Fruit fly (Drosophila melanogaster) whole organism, embryonic: ENCODE measurements around the gene CG15282.

Experiments used
- CG14860 ChIP-seq: fragments of 200-800 bp; sonication (Bioruptor generic); IDR thresholded peaks from 3 replicates; pipeline ENCODE4 v1.3.6; 2022; ENCODE audit warnings: missing biosample characterization, missing genetic modification characterization; ENCODE audit not compliant: partially characterized antibody
- CG18011 ChIP-seq: fragments of 200-800 bp; sonication (Bioruptor generic); optimal IDR thresholded peaks from 2 replicates; lab custom pipeline; 2017; ENCODE audit warnings: missing biosample characterization, missing genetic modification characterization, mild to moderate bottlenecking, moderate library complexity, missing genotype
- CG30020 ChIP-seq: fragments of 200-800 bp; optimal IDR thresholded peaks from 2 replicates; lab custom pipeline; 2019; ENCODE audit warnings: missing biosample characterization, mild to moderate bottlenecking, missing genetic modification characterization, moderate library complexity
- CG6791 ChIP-seq: fragments of 200-800 bp; sonication (Bioruptor generic); IDR thresholded peaks from 3 replicates; pipeline ENCODE4 v1.3.6; 2022; ENCODE audit warnings: missing biosample characterization, missing genetic modification characterization; ENCODE audit not compliant: partially characterized antibody
- CG7963 ChIP-seq: fragments of 200-800 bp; sonication (Bioruptor generic); IDR thresholded peaks from 3 replicates; pipeline ENCODE4 v1.3.6; 2022; ENCODE audit warnings: missing biosample characterization, missing genetic modification characterization; ENCODE audit not compliant: partially characterized antibody
- CG7987 ChIP-seq: fragments of 200-800 bp; sonication (Bioruptor generic); optimal IDR thresholded peaks from 2 replicates; lab custom pipeline; 2018; ENCODE audit warnings: missing biosample characterization, mild to moderate bottlenecking, missing genetic modification characterization, moderate library complexity
- Hr39 ChIP-seq: fragments of >200 bp; optimal IDR thresholded peaks from 2 replicates; lab custom pipeline; 2017
- NK7.1 ChIP-seq: fragments of 200-800 bp; sonication (Bioruptor generic); optimal IDR thresholded peaks from 3 replicates; lab custom pipeline; 2016; ENCODE audit warnings: missing biosample characterization, missing genetic modification characterization
- Oaz ChIP-seq: fragments of 200-800 bp; sonication (Bioruptor generic); IDR thresholded peaks from 2 replicates; pipeline ENCODE4 v1.3.6; 2022; ENCODE audit warnings: missing biosample characterization, missing genetic modification characterization
- Sox102F ChIP-seq: fragments of 200-800 bp; sonication (Bioruptor generic); optimal IDR thresholded peaks from 2 replicates; lab custom pipeline; 2018; ENCODE audit warnings: missing biosample characterization, mild to moderate bottlenecking, missing genetic modification characterization, moderate library complexity
- bsh ChIP-seq, 2 experiments: fragments of 200-800 bp; sonication (Bioruptor generic); optimal IDR thresholded peaks; 2 replicates each; lab custom pipeline; 2017 to 2018; ENCODE audit warnings: mild to moderate bottlenecking in 2 of 2, missing biosample characterization in 2 of 2, missing genetic modification characterization in 2 of 2, moderate library complexity in 1 of 2
- ewg ChIP-seq: fragments of 200-800 bp; sonication (Bioruptor generic); optimal IDR thresholded peaks from 3 replicates; lab custom pipeline; 2017; ENCODE audit warnings: mild to moderate bottlenecking, missing biosample characterization, missing genetic modification reagents, missing genetic modification characterization
- tup ChIP-seq: fragments of 200-800 bp; sonication (Bioruptor generic); optimal IDR thresholded peaks from 2 replicates; lab custom pipeline; 2016; ENCODE audit warnings: missing biosample characterization, mild to moderate bottlenecking, missing genetic modification characterization, moderate library complexity
- unpg ChIP-seq: fragments of 200-800 bp; sonication (Bioruptor generic); optimal IDR thresholded peaks from 3 replicates; lab custom pipeline; 2018; ENCODE audit warnings: missing biosample characterization, mild to moderate bottlenecking, missing genetic modification characterization, moderate library complexity

dm6 chr2L:14699501-14700077 lies 12.7 kb upstream of the CG15282 start:
- TF ChIP-seq Hr39 (lab: Kevin White, UChicago) (no peak), bsh (GFP tag; optimal IDR thresholded peaks at IDR 0.05; lab: Kevin White, UChicago) (no peak), CG7987 (GFP tag; lab: Kevin White, UChicago) (no peak), CG14860 (GFP tag; lab: Robert Waterston, UW) (no peak), NK7.1 (GFP tag; lab: Kevin White, UChicago) (no peak), CG7963 (GFP tag; lab: Robert Waterston, UW) (no peak), Sox102F (GFP tag; lab: Kevin White, UChicago) (no peak), tup (GFP tag; lab: Kevin White, UChicago) (no peak), CG30020 (tag; lab: Kevin White, UChicago) (no peak), CG6791 (GFP tag; lab: Robert Waterston, UW) (no peak), Oaz (GFP tag; lab: Robert Waterston, UW) (no peak), CG18011 (GFP tag; lab: Kevin White, UChicago) (no peak), unpg (GFP tag; lab: Kevin White, UChicago) (no peak), ewg (GFP tag; lab: Kevin White, UChicago) (no peak)
